Worm (Caenorhabditis elegans) whole organism, early embryonic: ENCODE data around the gene clp-4.

Experiments used
- B0310.2 ChIP-seq: sonication (generic microtip); optimal IDR thresholded peaks from 2 replicates; lab custom pipeline; 2016; ENCODE audit warnings: mild to moderate bottlenecking, missing genetic modification characterization, missing compliant biosample characterization
- F13C5.2 ChIP-seq: sonication (generic microtip); optimal IDR thresholded peaks from 2 replicates; lab custom pipeline; 2017; ENCODE audit warnings: mild to moderate bottlenecking, missing genetic modification characterization, inconsistent platforms, missing compliant biosample characterization
- aly-1 ChIP-seq: sonication (generic microtip); optimal IDR thresholded peaks from 2 replicates; lab custom pipeline; 2016; ENCODE audit warnings: missing genetic modification characterization, missing compliant biosample characterization
- ama-1 ChIP-seq: fragments of 150-350 bp; optimal IDR thresholded peaks from 2 replicates; lab custom pipeline; 2014
- ceh-13 ChIP-seq: fragments of 200-800 bp; sonication (Bioruptor generic); optimal IDR thresholded peaks from 2 replicates; lab custom pipeline; 2018; ENCODE audit warnings: mild to moderate bottlenecking, missing genetic modification characterization, missing compliant biosample characterization
- ceh-36 ChIP-seq: sonication (generic microtip); optimal IDR thresholded peaks from 2 replicates; lab custom pipeline; 2016; ENCODE audit warnings: missing genetic modification characterization, inconsistent platforms, missing compliant biosample characterization
- ets-7 ChIP-seq: sonication (generic microtip); optimal IDR thresholded peaks from 2 replicates; lab custom pipeline; 2016; ENCODE audit warnings: missing genotype, missing genetic modification characterization, missing compliant biosample characterization
- flt-1 ChIP-seq: fragments of 200-800 bp; sonication (Bioruptor generic); IDR thresholded peaks from 2 replicates; pipeline ENCODE4 v1.3.6; 2022; ENCODE audit warnings: missing genetic modification characterization, missing compliant biosample characterization
- hmbx-1 ChIP-seq: sonication (generic microtip); optimal IDR thresholded peaks from 2 replicates; lab custom pipeline; 2016; ENCODE audit warnings: mild to moderate bottlenecking, missing genetic modification characterization, missing compliant biosample characterization
- hmg-4 ChIP-seq: fragments of 200-800 bp; sonication (Bioruptor generic); optimal IDR thresholded peaks from 2 replicates; lab custom pipeline; 2018; ENCODE audit warnings: mild to moderate bottlenecking, missing genetic modification characterization, missing compliant biosample characterization
- hnd-1 ChIP-seq: sonication (generic microtip); optimal IDR thresholded peaks from 2 replicates; lab custom pipeline; 2016; ENCODE audit warnings: missing genetic modification characterization, missing compliant biosample characterization
- pes-1 ChIP-seq: fragments of 200-800 bp; sonication (Bioruptor generic); IDR thresholded peaks from 2 replicates; pipeline ENCODE4 v1.3.6; 2022; ENCODE audit warnings: missing genetic modification reagents, missing genetic modification characterization, missing compliant biosample characterization
- scrt-1 ChIP-seq: fragments of 200-800 bp; sonication (Bioruptor generic); IDR thresholded peaks from 2 replicates; pipeline ENCODE4 v1.3.6; 2022; ENCODE audit warnings: missing genetic modification characterization, missing compliant biosample characterization
- sea-1 ChIP-seq: fragments of 200-800 bp; sonication (Bioruptor generic); conservative IDR thresholded peaks from 2 replicates; pipeline ENCODE4 v1.3.6; 2022; ENCODE audit warnings: missing genetic modification characterization, missing compliant biosample characterization
- tbx-11 ChIP-seq: fragments of 200-800 bp; sonication (Bioruptor generic); IDR thresholded peaks from 2 replicates; pipeline ENCODE4 v1.3.6; 2022; ENCODE audit warnings: missing genetic modification characterization, missing compliant biosample characterization
- tbx-37 ChIP-seq: fragments of 200-800 bp; sonication (Bioruptor generic); conservative IDR thresholded peaks from 2 replicates; pipeline ENCODE4 v1.3.6; 2022; ENCODE audit warnings: missing genetic modification reagents, missing genetic modification characterization, missing compliant biosample characterization
- tra-4 ChIP-seq: sonication (generic microtip); optimal IDR thresholded peaks from 2 replicates; lab custom pipeline; 2017; ENCODE audit warnings: missing genetic modification characterization, missing compliant biosample characterization

The clp-4 gene

DNA sequence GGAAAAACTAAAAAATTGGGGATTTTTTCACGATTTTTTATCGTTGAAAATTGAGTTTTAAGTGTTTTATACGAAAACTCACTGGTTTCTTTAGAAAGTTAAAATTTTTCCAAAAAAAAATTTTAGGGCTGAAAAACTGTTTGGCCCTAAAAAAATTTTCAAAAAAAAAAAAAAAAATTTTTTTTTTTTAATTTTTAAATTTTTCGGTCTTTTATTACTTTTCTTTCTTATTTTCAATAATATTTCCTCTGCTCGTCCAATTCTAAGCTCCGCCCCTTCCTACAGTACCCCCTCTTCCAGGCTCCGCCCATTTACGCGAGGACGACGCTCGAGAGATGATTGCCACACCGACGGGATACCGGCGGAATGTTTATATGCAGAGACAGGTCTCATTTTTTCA lies 30.6 kb upstream of the clp-4 start, which contains the start of gene pqn-82:
Gene pqn-82, plus strand, starts transcription at position 301 of the 400 bp plus-strand sequence.
- TF ChIP-seq tra-4 (no peak), ceh-36 (no peak), sea-1 (GFP tag; lab: Robert Waterston, UW) (no peak), hmbx-1 (no peak), hmg-4 (GFP tag; lab: Kevin White, UChicago) (no peak), tbx-37 (no peak), pes-1 (GFP tag; lab: Robert Waterston, UW) (no peak), flt-1 (GFP tag; lab: Robert Waterston, UW) (no peak), ets-7 (tag; lab: Kevin White, UChicago) (no peak), B0310.2 (tag; lab: Kevin White, UChicago) (no peak), aly-1 (no peak)

DNA sequence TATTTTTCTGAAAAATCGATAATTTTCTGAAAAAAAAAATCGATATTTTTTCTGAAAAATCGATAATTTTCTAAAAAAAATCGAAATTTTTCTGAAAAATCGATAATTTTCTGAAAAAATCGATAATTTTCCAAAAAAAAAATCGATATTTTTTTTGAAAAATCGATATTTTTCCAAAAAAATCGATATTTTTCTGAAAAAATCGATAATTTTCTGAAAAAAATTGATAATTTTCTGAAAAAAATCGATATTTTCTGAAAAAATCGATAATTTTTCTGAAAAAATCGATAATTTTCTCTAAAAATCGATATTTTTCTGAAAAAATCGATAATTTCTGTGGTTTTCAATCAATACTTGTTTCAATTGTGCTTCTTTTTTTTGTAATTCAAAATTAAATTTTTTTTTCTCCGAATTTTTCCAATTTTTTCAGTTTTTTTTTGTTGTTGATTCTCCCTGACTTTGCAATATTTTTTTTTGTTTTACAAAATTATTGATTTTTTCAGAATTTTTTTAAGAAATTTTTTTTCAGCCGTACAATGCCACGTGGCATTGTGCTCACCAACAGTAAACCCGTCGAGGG lies 16.0 kb upstream of the clp-4 start, which contains the start of gene rexd-1:
Gene rexd-1, plus strand, starts transcription at position 530 of the 580 bp plus-strand sequence.
- TF ChIP-seq aly-1 (no peak), tra-4 (no peak), ama-1 (lab: Kevin White, UChicago) (no peak), scrt-1 (GFP tag; lab: Robert Waterston, UW) (no peak), ceh-36 (no peak), hmg-4 (GFP tag; lab: Kevin White, UChicago) (no peak), flt-1 (GFP tag; lab: Robert Waterston, UW) (no peak), tbx-11 (GFP tag; lab: Robert Waterston, UW) (no peak)

ce11 chrIII:1832453-1832852 lies 14.3 kb upstream of the clp-4 start:
- TF ChIP-seq ceh-36 (no peak), ceh-13 (GFP tag; lab: Kevin White, UChicago) (no peak), flt-1 (GFP tag; lab: Robert Waterston, UW) (no peak), tbx-37 (no peak)

- no peak for TF ChIP-seq tbx-11 (GFP tag; lab: Robert Waterston, UW)
- no peak for TF ChIP-seq aly-1
These were observed 13.0 kb upstream of the clp-4 start for ce11 chrIII:1831104-1831503.

DNA sequence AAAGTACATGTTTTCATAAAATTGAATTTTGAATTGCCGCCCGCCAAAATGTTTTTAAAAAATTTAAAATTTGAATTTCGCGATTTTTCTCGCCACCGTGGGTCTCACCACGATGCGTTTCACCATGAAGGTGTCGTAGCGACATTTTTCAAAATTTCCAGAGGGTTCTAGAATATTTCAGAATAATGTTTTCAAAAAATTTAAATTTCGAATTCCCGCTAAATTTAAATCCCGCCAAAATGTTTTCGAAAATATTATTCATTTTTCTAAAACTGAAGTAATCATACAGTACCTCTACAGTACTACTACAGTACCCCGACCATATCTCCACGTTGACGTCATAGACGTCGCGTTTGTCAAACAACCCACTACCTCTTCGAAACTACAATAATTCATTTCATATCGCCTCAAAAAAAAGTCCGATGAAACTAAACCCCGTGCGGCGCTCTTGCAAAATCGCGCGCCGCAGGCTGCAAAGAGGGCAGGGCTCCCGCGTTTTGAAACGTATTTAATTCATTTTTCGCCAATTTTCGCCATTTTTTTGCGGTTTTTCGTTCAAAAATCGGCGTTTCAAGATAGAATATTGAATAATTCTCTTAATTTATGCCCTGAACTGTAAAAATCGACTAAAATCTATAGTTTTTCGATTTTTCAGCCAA lies 6.3 kb upstream of the clp-4 start, which contains the start of the genes pvf-1 and Y39A3CL.7:
Gene pvf-1, minus strand, starts transcription at position 51 of the 659 bp plus-strand sequence.
Gene Y39A3CL.7, plus strand, starts transcription at position 656 of the 659 bp plus-strand sequence.
- peak; percentile 77 for TF ChIP-seq pes-1 (GFP tag; lab: Robert Waterston, UW)
- peak; percentile 52; the same call in 1 of the 2 replicates for TF ChIP-seq tbx-37
- TF ChIP-seq F13C5.2 (tag; lab: Kevin White, UChicago): peak; percentile 63
- no peak for TF ChIP-seq ama-1 (lab: Kevin White, UChicago)
- peak; percentile 20 for TF ChIP-seq ceh-13 (GFP tag; lab: Kevin White, UChicago)
- no peak for TF ChIP-seq B0310.2 (tag; lab: Kevin White, UChicago)
- peak; percentile 77 for TF ChIP-seq tbx-11 (GFP tag; lab: Robert Waterston, UW)
- peak; percentile 54 for TF ChIP-seq ets-7 (tag; lab: Kevin White, UChicago)
- no peak for TF ChIP-seq aly-1
- TF ChIP-seq hmg-4 (GFP tag; lab: Kevin White, UChicago): peak; percentile 40
- TF ChIP-seq ceh-36: peak; percentile 60
- no peak for TF ChIP-seq hmbx-1
- no peak for TF ChIP-seq tra-4
- peak; percentile 59; the same call in 1 of the 2 replicates for TF ChIP-seq flt-1 (GFP tag; lab: Robert Waterston, UW)
- peak; percentile 53; the same call in 1 of the 2 replicates for TF ChIP-seq sea-1 (GFP tag; lab: Robert Waterston, UW)
- TF ChIP-seq scrt-1 (GFP tag; lab: Robert Waterston, UW): peak; percentile 68; the same call in 1 of the 2 replicates
- TF ChIP-seq hnd-1 (tag; lab: Kevin White, UChicago): peak; percentile 39

ce11 chrIII:1819049-1819597 lies 1.0 kb upstream of the clp-4 start:
- no peak for TF ChIP-seq ceh-13 (GFP tag; lab: Kevin White, UChicago)
- no peak for TF ChIP-seq scrt-1 (GFP tag; lab: Robert Waterston, UW)
- no peak for TF ChIP-seq flt-1 (GFP tag; lab: Robert Waterston, UW)
- TF ChIP-seq hnd-1 (tag; lab: Kevin White, UChicago): no peak
- TF ChIP-seq hmg-4 (GFP tag; lab: Kevin White, UChicago): no peak
- TF ChIP-seq ama-1 (lab: Kevin White, UChicago): no peak
- TF ChIP-seq sea-1 (GFP tag; lab: Robert Waterston, UW): no peak
- TF ChIP-seq tbx-37: no peak
- no peak for TF ChIP-seq tra-4
- no peak for TF ChIP-seq ets-7 (tag; lab: Kevin White, UChicago)
- no peak for TF ChIP-seq hmbx-1
- no peak for TF ChIP-seq tbx-11 (GFP tag; lab: Robert Waterston, UW)
- no peak for TF ChIP-seq ceh-36
- no peak for TF ChIP-seq F13C5.2 (tag; lab: Kevin White, UChicago)
- no peak for TF ChIP-seq B0310.2 (tag; lab: Kevin White, UChicago)
- no peak for TF ChIP-seq pes-1 (GFP tag; lab: Robert Waterston, UW)

DNA sequence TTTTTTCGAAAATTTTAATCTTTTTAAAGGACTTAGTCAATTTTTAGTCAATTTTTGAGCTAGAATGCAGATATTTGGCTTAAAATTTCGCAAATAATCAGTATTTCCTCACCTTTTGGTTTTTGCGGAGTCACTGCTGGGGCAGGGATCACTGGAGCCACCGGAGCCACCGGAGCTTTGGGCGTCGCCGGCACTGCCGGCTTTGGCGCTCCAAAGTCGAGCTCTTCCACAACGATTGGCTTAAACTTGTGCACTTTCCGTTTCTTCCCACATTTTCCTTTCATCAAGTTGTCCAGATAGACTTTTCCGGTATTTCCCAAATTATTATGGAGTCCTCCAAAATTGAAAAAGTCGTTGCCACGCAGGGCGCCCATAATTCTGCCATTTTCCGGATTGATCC lies 3.8 kb downstream of the clp-4 start:
- TF ChIP-seq pes-1 (GFP tag; lab: Robert Waterston, UW) (no peak), flt-1 (GFP tag; lab: Robert Waterston, UW) (no peak)
